Worm (Caenorhabditis elegans) whole organism, L4/young adult: ENCODE data around the gene F58G6.3.

Experiments
- dao-5 ChIP-seq: sonication (generic microtip); optimal IDR thresholded peaks from 2 replicates; lab custom pipeline; 2016; ENCODE audit warnings: missing genotype, missing genetic modification characterization, moderate library complexity, missing compliant biosample characterization
- him-1 ChIP-seq: sonication (generic microtip); optimal IDR thresholded peaks from 2 replicates; lab custom pipeline; 2016; ENCODE audit warnings: missing genotype, missing genetic modification reagents, missing genetic modification characterization, missing compliant biosample characterization

DNA sequence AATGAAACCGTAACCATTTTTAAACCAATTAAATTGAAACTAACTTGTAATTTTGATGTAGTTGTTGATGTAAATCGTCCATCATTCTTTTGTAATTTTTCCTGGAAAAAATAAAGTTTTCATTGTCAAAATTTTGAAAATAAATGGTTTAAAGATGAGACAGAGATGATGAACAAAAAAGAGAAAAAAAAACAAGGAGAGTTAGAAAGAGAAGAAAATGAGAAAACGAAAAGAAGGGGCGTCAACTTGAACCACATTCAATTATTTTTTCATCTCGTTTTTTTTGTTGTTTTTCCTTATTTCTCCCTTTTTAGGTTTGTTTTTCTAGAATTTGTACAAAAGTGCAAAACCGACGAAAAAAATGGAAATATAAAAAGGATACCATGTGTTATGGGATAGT lies 22.2 kb downstream of the F58G6.3 start, which contains the start of gene nhr-34:
- TF ChIP-seq dao-5 (no peak), him-1 (no peak)
